Worm (Caenorhabditis elegans) whole organism, mixed stage, embryonic: ENCODE results near the gene col-124.
A peak's percentile ranks its signal among the peaks of the same experiment; 100 is the strongest.

Experiments
- M03D4.4 ChIP-seq: sonication (generic microtip); optimal IDR thresholded peaks from 2 replicates; lab custom pipeline; 2017; ENCODE audit warnings: mild to moderate bottlenecking, missing genetic modification characterization, missing compliant biosample characterization
- bed-3 ChIP-seq: fragments of 200-800 bp; sonication (Bioruptor generic); optimal IDR thresholded peaks from 3 replicates; lab custom pipeline; 2018; ENCODE audit warnings: mild to moderate bottlenecking, missing genetic modification characterization, moderate library complexity, missing compliant biosample characterization
- blmp-1 ChIP-seq: fragments of 150-350 bp; optimal IDR thresholded peaks from 2 replicates; lab custom pipeline; 2014; ENCODE audit warnings: missing biosample characterization, missing genetic modification characterization
- ceh-39 ChIP-seq: fragments of 150-350 bp; optimal IDR thresholded peaks from 2 replicates; lab custom pipeline; 2014; ENCODE audit warnings: missing biosample characterization, missing genetic modification characterization
- ceh-43 ChIP-seq: fragments of 200-800 bp; sonication (Bioruptor generic); optimal IDR thresholded peaks from 2 replicates; lab custom pipeline; 2018; ENCODE audit warnings: mild to moderate bottlenecking, missing genetic modification characterization, moderate library complexity, missing compliant biosample characterization
- ceh-83 ChIP-seq: fragments of 200-800 bp; sonication (Bioruptor generic); optimal IDR thresholded peaks from 2 replicates; lab custom pipeline; 2018; ENCODE audit warnings: mild to moderate bottlenecking, missing genetic modification characterization, missing compliant biosample characterization
- ces-1 ChIP-seq: fragments of 150-350 bp; optimal IDR thresholded peaks from 2 replicates; lab custom pipeline; 2014; ENCODE audit warnings: missing biosample characterization, missing genetic modification reagents, missing genetic modification characterization
- cnd-1 ChIP-seq: fragments of 200-800 bp; sonication (Bioruptor generic); optimal IDR thresholded peaks from 2 replicates; lab custom pipeline; 2018; ENCODE audit warnings: mild to moderate bottlenecking, missing genetic modification characterization, missing compliant biosample characterization
- drap-1 ChIP-seq: fragments of 200-800 bp; sonication (Bioruptor generic); optimal IDR thresholded peaks from 3 replicates; lab custom pipeline; 2018; ENCODE audit warnings: mild to moderate bottlenecking, missing genetic modification characterization, missing compliant biosample characterization
- elt-1 ChIP-seq: sonication (generic microtip); optimal IDR thresholded peaks from 2 replicates; lab custom pipeline; 2017; ENCODE audit warnings: missing genetic modification characterization, mild to moderate bottlenecking, missing compliant biosample characterization, antibody characterized with exemption, moderate library complexity, borderline replicate concordance; ENCODE audit not compliant: insufficient read depth
- elt-3 ChIP-seq: fragments of 150-350 bp; optimal IDR thresholded peaks from 2 replicates; lab custom pipeline; 2014; ENCODE audit warnings: missing biosample characterization, missing genetic modification characterization
- flh-1 ChIP-seq: fragments of 200-800 bp; sonication (Bioruptor generic); optimal IDR thresholded peaks from 2 replicates; lab custom pipeline; 2018; ENCODE audit warnings: mild to moderate bottlenecking, missing genetic modification characterization, moderate library complexity, missing compliant biosample characterization
- ham-2 ChIP-seq: fragments of 200-800 bp; sonication (Bioruptor generic); optimal IDR thresholded peaks from 2 replicates; lab custom pipeline; 2018; ENCODE audit warnings: mild to moderate bottlenecking, missing genetic modification characterization, missing compliant biosample characterization
- hlh-1 ChIP-seq: fragments of 150-350 bp; optimal IDR thresholded peaks from 2 replicates; lab custom pipeline; 2014; ENCODE audit warnings: missing biosample characterization, missing genetic modification reagents, missing genetic modification characterization
- lin-13 ChIP-seq: fragments of 150-350 bp; optimal IDR thresholded peaks from 2 replicates; lab custom pipeline; 2014; ENCODE audit warnings: missing biosample characterization, missing genetic modification characterization
- lin-32 ChIP-seq: fragments of 200-800 bp; sonication (Bioruptor generic); optimal IDR thresholded peaks from 2 replicates; lab custom pipeline; 2018; ENCODE audit warnings: mild to moderate bottlenecking, missing genetic modification characterization, missing compliant biosample characterization
- lsy-2 ChIP-seq: fragments of 150-350 bp; optimal IDR thresholded peaks from 2 replicates; lab custom pipeline; 2014; ENCODE audit warnings: missing biosample characterization, missing genetic modification characterization
- mab-5 ChIP-seq: fragments of 150-350 bp; optimal IDR thresholded peaks from 2 replicates; lab custom pipeline; 2014; ENCODE audit warnings: missing biosample characterization, missing genetic modification characterization
- mep-1 ChIP-seq: fragments of 150-350 bp; optimal IDR thresholded peaks from 2 replicates; lab custom pipeline; 2017; ENCODE audit warnings: missing biosample characterization, missing genetic modification reagents, missing genetic modification characterization, inconsistent platforms
- mls-2 ChIP-seq: sonication (generic microtip); optimal IDR thresholded peaks from 2 replicates; lab custom pipeline; 2016; ENCODE audit warnings: mild to moderate bottlenecking, missing genetic modification characterization, moderate library complexity, missing compliant biosample characterization
- nhr-12 ChIP-seq: fragments of 150-350 bp; optimal IDR thresholded peaks from 2 replicates; lab custom pipeline; 2014; ENCODE audit warnings: missing biosample characterization, missing genetic modification characterization
- nhr-2 ChIP-seq: fragments of 150-350 bp; optimal IDR thresholded peaks from 2 replicates; lab custom pipeline; 2014; ENCODE audit warnings: missing biosample characterization, missing genetic modification characterization
- nhr-237 ChIP-seq: fragments of 150-350 bp; optimal IDR thresholded peaks from 2 replicates; lab custom pipeline; 2014; ENCODE audit warnings: missing biosample characterization, missing genetic modification characterization
- nhr-28 ChIP-seq: fragments of 150-350 bp; optimal IDR thresholded peaks from 2 replicates; lab custom pipeline; 2014; ENCODE audit warnings: missing biosample characterization, missing genetic modification characterization
- nhr-76 ChIP-seq: sonication (generic microtip); optimal IDR thresholded peaks from 2 replicates; lab custom pipeline; 2017; ENCODE audit warnings: missing biosample characterization, missing genetic modification characterization
- pha-4 ChIP-seq: fragments of 150-350 bp; optimal IDR thresholded peaks from 2 replicates; lab custom pipeline; 2018; ENCODE audit warnings: missing biosample characterization, missing genetic modification reagents, missing genetic modification characterization
- sem-2 ChIP-seq: fragments of 200-800 bp; sonication (Bioruptor generic); optimal IDR thresholded peaks from 2 replicates; lab custom pipeline; 2018; ENCODE audit warnings: mild to moderate bottlenecking, missing genetic modification characterization, missing compliant biosample characterization
- snpc-4 ChIP-seq: fragments of 150-350 bp; optimal IDR thresholded peaks from 2 replicates; lab custom pipeline; 2014; ENCODE audit warnings: missing biosample characterization, missing genetic modification characterization
- sptf-1 ChIP-seq: sonication (generic microtip); optimal IDR thresholded peaks from 2 replicates; lab custom pipeline; 2017; ENCODE audit warnings: mild to moderate bottlenecking, missing genetic modification characterization, moderate library complexity, missing compliant biosample characterization
- tbx-8 ChIP-seq: fragments of 200-800 bp; sonication (Bioruptor generic); optimal IDR thresholded peaks from 2 replicates; lab custom pipeline; 2018; ENCODE audit warnings: mild to moderate bottlenecking, missing genetic modification characterization, moderate library complexity, missing compliant biosample characterization
- unc-120 ChIP-seq: sonication (generic microtip); optimal IDR thresholded peaks from 2 replicates; lab custom pipeline; 2017; ENCODE audit warnings: missing genetic modification characterization, missing compliant biosample characterization; ENCODE audit not compliant: poor library complexity, severe bottlenecking
- unc-39 ChIP-seq: fragments of 150-350 bp; optimal IDR thresholded peaks from 2 replicates; lab custom pipeline; 2014; ENCODE audit warnings: missing biosample characterization, missing genetic modification characterization
- unc-62 ChIP-seq: fragments of 150-350 bp; optimal IDR thresholded peaks from 2 replicates; lab custom pipeline; 2014; ENCODE audit warnings: missing biosample characterization, missing genetic modification reagents, missing genetic modification characterization
- zip-8 ChIP-seq: fragments of 150-350 bp; optimal IDR thresholded peaks from 2 replicates; lab custom pipeline; 2014; ENCODE audit warnings: missing biosample characterization, missing genetic modification characterization
- ztf-11 ChIP-seq: fragments of 150-350 bp; optimal IDR thresholded peaks from 2 replicates; lab custom pipeline; 2014; ENCODE audit warnings: missing biosample characterization, missing genetic modification characterization

The col-124 gene

ce11 chrIV:10216078-10216477 is at the start of gene col-124:
col-124 (plus strand) TSS chrIV:10216451.
- no peak for TF ChIP-seq snpc-4
- no peak for TF ChIP-seq unc-39 (tag; lab: Kevin White, UChicago)
- TF ChIP-seq cnd-1, result no peak
- TF ChIP-seq bed-3, result no peak
- no peak for TF ChIP-seq mep-1 (tag; lab: Kevin White, UChicago)
- no peak for TF ChIP-seq tbx-8 (GFP tag; lab: Kevin White, UChicago)
- TF ChIP-seq hlh-1 (tag; lab: Kevin White, UChicago), result no peak
- no peak for TF ChIP-seq zip-8 (tag; lab: Kevin White, UChicago)
- no peak for TF ChIP-seq ham-2 (GFP tag; lab: Kevin White, UChicago)
- no peak for TF ChIP-seq sem-2
- TF ChIP-seq lin-32 (GFP tag; lab: Kevin White, UChicago), result no peak
- no peak for TF ChIP-seq unc-62
- no peak for TF ChIP-seq ceh-83 (GFP tag; lab: Kevin White, UChicago)

ce11 chrIV:10170808-10171207 is 45.4 kb upstream of the col-124 start:
- no peak for TF ChIP-seq ceh-39 (tag; lab: Kevin White, UChicago)
- TF ChIP-seq hlh-1 (tag; lab: Kevin White, UChicago), result no peak
- TF ChIP-seq lin-32 (GFP tag; lab: Kevin White, UChicago), result no peak
- peak; percentile 99 for TF ChIP-seq ces-1 (GFP tag; lab: Kevin White, UChicago)
- TF ChIP-seq sem-2, result no peak
- no peak for TF ChIP-seq drap-1 (GFP tag; lab: Kevin White, UChicago)
- no peak for TF ChIP-seq ceh-83 (GFP tag; lab: Kevin White, UChicago)

- TF ChIP-seq lin-32 (GFP tag; lab: Kevin White, UChicago), result no peak
- TF ChIP-seq ztf-11 (tag; lab: Kevin White, UChicago), result no peak
- TF ChIP-seq hlh-1 (tag; lab: Kevin White, UChicago), result no peak
- TF ChIP-seq nhr-12 (tag; lab: Kevin White, UChicago), result no peak
- no peak for TF ChIP-seq unc-62
- TF ChIP-seq snpc-4, result no peak
- peak; percentile 59 for TF ChIP-seq ces-1 (GFP tag; lab: Kevin White, UChicago)
Measured at ce11 chrIV:10174328-10174727, 41.9 kb upstream of the col-124 start, which contains the start of gene pxf-1. pxf-1 (minus strand) TSS chrIV:10174341.

- TF ChIP-seq ham-2 (GFP tag; lab: Kevin White, UChicago) (peak; percentile 22), hlh-1 (tag; lab: Kevin White, UChicago) (no peak), lsy-2 (tag; lab: Kevin White, UChicago) (no peak), nhr-237 (no peak), mls-2 (peak; percentile 51), unc-62 (no peak), flh-1 (GFP tag; lab: Kevin White, UChicago) (no peak), ceh-83 (GFP tag; lab: Kevin White, UChicago) (no peak), zip-8 (tag; lab: Kevin White, UChicago) (no peak), nhr-76 (tag; lab: Kevin White, UChicago) (no peak), blmp-1 (tag; lab: Kevin White, UChicago) (no peak), sem-2 (no peak), bed-3 (no peak), lin-13 (tag; lab: Kevin White, UChicago) (no peak), elt-1 (no peak), drap-1 (GFP tag; lab: Kevin White, UChicago) (peak; percentile 63), mab-5 (tag; lab: Kevin White, UChicago) (no peak), unc-39 (tag; lab: Kevin White, UChicago) (no peak), tbx-8 (GFP tag; lab: Kevin White, UChicago) (no peak), cnd-1 (peak; percentile 20), unc-120 (peak; percentile 9), ceh-39 (tag; lab: Kevin White, UChicago) (no peak), M03D4.4 (tag; lab: Kevin White, UChicago) (peak; percentile 60), nhr-12 (tag; lab: Kevin White, UChicago) (no peak), mep-1 (tag; lab: Kevin White, UChicago) (no peak), nhr-28 (tag; lab: Kevin White, UChicago) (no peak), nhr-2 (tag; lab: Kevin White, UChicago) (no peak), snpc-4 (no peak), pha-4 (peak; percentile 13), ces-1 (GFP tag; lab: Kevin White, UChicago) (no peak), lin-32 (GFP tag; lab: Kevin White, UChicago) (no peak), ztf-11 (tag; lab: Kevin White, UChicago) (no peak), ceh-43 (GFP tag; lab: Kevin White, UChicago) (no peak), elt-3 (tag; lab: Kevin White, UChicago) (no peak), sptf-1 (tag; lab: Kevin White, UChicago) (peak; percentile 14)
Measured at ce11 chrIV:10174932-10175732, 41.1 kb upstream of the col-124 start.
